Worm (Caenorhabditis elegans): Measurements from ENCODE around the gene F27E5.9.

F27E5.9 gene

ce11 chrII:10132818-10133217 is 1.9 kb upstream of the F27E5.9 start:
- TF ChIP-seq ces-1 (GFP tag; optimal IDR thresholded peaks at IDR 0.05), result no peak
- no peak for TF ChIP-seq mls-2 (tag; optimal IDR thresholded peaks at IDR 0.05)
- no peak for TF ChIP-seq elt-3 (tag; optimal IDR thresholded peaks at IDR 0.05)
- TF ChIP-seq mep-1 (tag; optimal IDR thresholded peaks at IDR 0.05), result no peak
- TF ChIP-seq ceh-39 (tag; optimal IDR thresholded peaks at IDR 0.05), result no peak
- no peak for TF ChIP-seq cnd-1 (tag; optimal IDR thresholded peaks at IDR 0.05)
- TF ChIP-seq nhr-76 (tag; optimal IDR thresholded peaks at IDR 0.05), result no peak
- TF ChIP-seq tbx-8 (GFP tag; optimal IDR thresholded peaks at IDR 0.05), result no peak
- TF ChIP-seq bed-3 (GFP tag; optimal IDR thresholded peaks at IDR 0.05), result no peak
- no peak for TF ChIP-seq unc-120 (tag; optimal IDR thresholded peaks at IDR 0.05; ENCODE audit: poor library complexity, severe bottlenecking)
- TF ChIP-seq drap-1 (GFP tag; optimal IDR thresholded peaks at IDR 0.05), result no peak
- TF ChIP-seq ham-2 (GFP tag; optimal IDR thresholded peaks at IDR 0.05), result no peak
- TF ChIP-seq zip-8 (tag; optimal IDR thresholded peaks at IDR 0.05), result no peak
- no peak for TF ChIP-seq ztf-11 (tag; optimal IDR thresholded peaks at IDR 0.05)
- no peak for TF ChIP-seq hlh-1 (tag; optimal IDR thresholded peaks at IDR 0.05)
- TF ChIP-seq ceh-43 (GFP tag; optimal IDR thresholded peaks at IDR 0.05), result no peak
- no peak for TF ChIP-seq nhr-2 (tag; optimal IDR thresholded peaks at IDR 0.05)
- TF ChIP-seq lin-13 (tag; optimal IDR thresholded peaks at IDR 0.05), result no peak
- no peak for TF ChIP-seq mab-5 (tag; optimal IDR thresholded peaks at IDR 0.05)

ce11 chrII:10136771-10137170 is 2.0 kb downstream of the F27E5.9 start:
- TF ChIP-seq drap-1 (GFP tag; optimal IDR thresholded peaks at IDR 0.05) (no peak), nhr-12 (tag; optimal IDR thresholded peaks at IDR 0.05) (no peak), ham-2 (GFP tag; optimal IDR thresholded peaks at IDR 0.05) (no peak), nhr-28 (tag; optimal IDR thresholded peaks at IDR 0.05) (no peak), blmp-1 (tag; optimal IDR thresholded peaks at IDR 0.05) (no peak), lsy-2 (tag; optimal IDR thresholded peaks at IDR 0.05) (no peak), lin-13 (tag; optimal IDR thresholded peaks at IDR 0.05) (no peak), zip-8 (tag; optimal IDR thresholded peaks at IDR 0.05) (no peak), elt-1 (tag; optimal IDR thresholded peaks at IDR 0.05; ENCODE audit: borderline replicate concordance, insufficient read depth) (no peak), pha-4 (tag; optimal IDR thresholded peaks at IDR 0.05) (peak; percentile 69), nhr-237 (tag; optimal IDR thresholded peaks at IDR 0.05) (peak; percentile 11)

DNA sequence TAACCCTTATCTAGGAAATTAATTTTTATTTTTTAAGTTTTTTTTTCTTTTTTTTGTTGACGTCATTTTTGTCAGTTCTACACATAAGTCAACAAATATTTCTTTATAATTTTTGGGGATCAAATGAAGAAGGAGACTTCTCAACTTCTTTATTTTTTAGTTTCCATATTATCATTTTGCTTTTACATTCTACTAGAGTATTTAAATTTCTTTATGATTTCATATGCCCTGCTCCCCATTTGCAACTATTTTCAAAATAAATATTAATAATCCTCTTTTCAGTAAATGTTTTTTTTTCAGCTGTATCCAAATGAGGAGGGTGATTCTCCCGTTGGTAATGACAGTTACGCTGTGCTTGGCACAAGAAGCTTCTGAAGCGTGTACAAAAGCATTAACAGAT is 2.6 kb downstream of the F27E5.9 start, which contains the start of gene phg-1:
TSS of gene phg-1 (plus strand) at position 301 of the 400 bp plus-strand sequence.
- TF ChIP-seq unc-120 (tag; optimal IDR thresholded peaks at IDR 0.05; ENCODE audit: poor library complexity, severe bottlenecking), result no peak
- no peak for TF ChIP-seq drap-1 (GFP tag; optimal IDR thresholded peaks at IDR 0.05)
- no peak for TF ChIP-seq nhr-12 (tag; optimal IDR thresholded peaks at IDR 0.05)
- TF ChIP-seq ham-2 (GFP tag; optimal IDR thresholded peaks at IDR 0.05), result no peak

ce11 chrII:10139177-10139640 is 4.5 kb downstream of the F27E5.9 start, which contains the start of gene asah-2:
asah-2 (plus strand) TSS chrII:10139590.
- TF ChIP-seq ztf-11 (tag; optimal IDR thresholded peaks at IDR 0.05) (no peak), nhr-28 (tag; optimal IDR thresholded peaks at IDR 0.05) (no peak), hlh-1 (tag; optimal IDR thresholded peaks at IDR 0.05) (no peak), elt-1 (tag; optimal IDR thresholded peaks at IDR 0.05; ENCODE audit: borderline replicate concordance, insufficient read depth) (no peak), unc-39 (tag; optimal IDR thresholded peaks at IDR 0.05) (no peak), zip-8 (tag; optimal IDR thresholded peaks at IDR 0.05) (no peak), tbx-8 (GFP tag; optimal IDR thresholded peaks at IDR 0.05) (no peak), ceh-43 (GFP tag; optimal IDR thresholded peaks at IDR 0.05) (no peak), sptf-1 (tag; optimal IDR thresholded peaks at IDR 0.05) (no peak), lin-32 (GFP tag; optimal IDR thresholded peaks at IDR 0.05) (no peak), ceh-83 (GFP tag; optimal IDR thresholded peaks at IDR 0.05) (no peak), nhr-237 (tag; optimal IDR thresholded peaks at IDR 0.05) (no peak), elt-3 (tag; optimal IDR thresholded peaks at IDR 0.05) (no peak), nhr-2 (tag; optimal IDR thresholded peaks at IDR 0.05) (no peak), M03D4.4 (tag; optimal IDR thresholded peaks at IDR 0.05) (no peak), nhr-12 (tag; optimal IDR thresholded peaks at IDR 0.05) (no peak), ces-1 (GFP tag; optimal IDR thresholded peaks at IDR 0.05) (no peak), mls-2 (tag; optimal IDR thresholded peaks at IDR 0.05) (no peak), sem-2 (GFP tag; optimal IDR thresholded peaks at IDR 0.05) (no peak), snpc-4 (tag; optimal IDR thresholded peaks at IDR 0.05) (no peak)
